Worm (Caenorhabditis elegans) whole organism, L4/young adult: ENCODE measurements around the gene F49C12.7.

Experiments
- W03F9.2 ChIP-seq: fragments of 150-350 bp; optimal IDR thresholded peaks from 2 replicates; lab custom pipeline; 2014; ENCODE audit warnings: missing biosample characterization, missing genetic modification characterization
- dao-5 ChIP-seq: sonication (generic microtip); optimal IDR thresholded peaks from 2 replicates; lab custom pipeline; 2016; ENCODE audit warnings: missing genotype, missing genetic modification characterization, moderate library complexity, missing compliant biosample characterization
- him-1 ChIP-seq: sonication (generic microtip); optimal IDR thresholded peaks from 2 replicates; lab custom pipeline; 2016; ENCODE audit warnings: missing genotype, missing genetic modification reagents, missing genetic modification characterization, missing compliant biosample characterization

- TF ChIP-seq him-1 = no peak
- no peak for TF ChIP-seq dao-5 (tag; lab: Kevin White, UChicago)
- no peak for TF ChIP-seq W03F9.2
Measured at ce11 chrIV:9261687-9262086, 51.0 kb downstream of the F49C12.7 start, which contains the start of gene col-120.
